Fruit fly (Drosophila melanogaster) whole organism, embryonic: Measurements from ENCODE around the gene CG33111.
A peak's percentile ranks its signal among the peaks of the same experiment; 100 is the strongest.

Source experiments
- Ada2b ChIP-seq: fragments of 200-800 bp; sonication (Bioruptor generic); IDR thresholded peaks from 2 replicates; pipeline ENCODE4 v1.3.6; 2022; ENCODE audit warnings: missing biosample characterization, missing genetic modification characterization
- Bgb ChIP-seq: fragments of 200-800 bp; sonication (Bioruptor generic); IDR thresholded peaks from 2 replicates; pipeline ENCODE4 v1.3.6; 2022; ENCODE audit warnings: missing biosample characterization, missing genetic modification characterization; ENCODE audit not compliant: partially characterized antibody
- CG10543 ChIP-seq: fragments of 200-800 bp; sonication (Bioruptor generic); optimal IDR thresholded peaks from 3 replicates; lab custom pipeline; 2017; ENCODE audit warnings: missing biosample characterization, mild to moderate bottlenecking, missing genetic modification characterization, moderate library complexity
- CG12219 ChIP-seq: fragments of 200-800 bp; sonication (Bioruptor generic); optimal IDR thresholded peaks from 3 replicates; lab custom pipeline; 2018; ENCODE audit warnings: missing biosample characterization, mild to moderate bottlenecking, missing genetic modification characterization
- CG12299 ChIP-seq: fragments of 200-800 bp; sonication (Bioruptor generic); optimal IDR thresholded peaks from 2 replicates; lab custom pipeline; 2018; ENCODE audit warnings: missing biosample characterization, mild to moderate bottlenecking, missing genetic modification characterization
- CG12391 ChIP-seq: fragments of 200-800 bp; sonication (Bioruptor generic); optimal IDR thresholded peaks from 3 replicates; lab custom pipeline; 2018; ENCODE audit warnings: missing biosample characterization, mild to moderate bottlenecking, missing genetic modification characterization, moderate library complexity
- CG14441 ChIP-seq: fragments of 200-800 bp; sonication (Bioruptor generic); IDR thresholded peaks from 2 replicates; pipeline ENCODE4 v1.3.6; 2022; ENCODE audit warnings: missing biosample characterization, missing genetic modification characterization
- CG14667 ChIP-seq: fragments of 200-800 bp; sonication (Bioruptor generic); IDR thresholded peaks from 2 replicates; pipeline ENCODE4 v1.3.6; 2022; ENCODE audit warnings: missing biosample characterization, missing genetic modification characterization
- CG14860 ChIP-seq: fragments of 200-800 bp; sonication (Bioruptor generic); IDR thresholded peaks from 3 replicates; pipeline ENCODE4 v1.3.6; 2022; ENCODE audit warnings: missing biosample characterization, missing genetic modification characterization; ENCODE audit not compliant: partially characterized antibody
- CG1602 ChIP-seq: fragments of 200-800 bp; sonication (Bioruptor generic); optimal IDR thresholded peaks from 3 replicates; lab custom pipeline; 2016; ENCODE audit warnings: missing biosample characterization, missing genetic modification characterization
- CG17568 ChIP-seq: fragments of 200-800 bp; sonication (Bioruptor generic); optimal IDR thresholded peaks from 2 replicates; lab custom pipeline; 2018; ENCODE audit warnings: missing biosample characterization, mild to moderate bottlenecking, missing genetic modification characterization, moderate library complexity
- CG18764 ChIP-seq: fragments of 200-800 bp; sonication (Bioruptor generic); optimal IDR thresholded peaks from 3 replicates; lab custom pipeline; 2016; ENCODE audit warnings: missing biosample characterization, missing genetic modification characterization
- CG3726 ChIP-seq: fragments of 200-800 bp; sonication (Bioruptor generic); IDR thresholded peaks from 3 replicates; pipeline ENCODE4, ENCODE4 v1.3.6; 2022; ENCODE audit warnings: missing biosample characterization, missing genetic modification characterization
- CG42726 ChIP-seq: fragments of 200-800 bp; sonication (Bioruptor generic); IDR thresholded peaks from 2 replicates; pipeline ENCODE4 v1.3.6; 2022; ENCODE audit warnings: missing biosample characterization, missing genetic modification characterization; ENCODE audit not compliant: partially characterized antibody
- CG4854 ChIP-seq: fragments of 200-800 bp; sonication (Bioruptor generic); optimal IDR thresholded peaks from 2 replicates; lab custom pipeline; 2016; ENCODE audit warnings: missing biosample characterization, missing genetic modification characterization, inconsistent platforms
- CG6854 ChIP-seq: fragments of 200-800 bp; sonication (Bioruptor generic); optimal IDR thresholded peaks from 3 replicates; lab custom pipeline; 2017; ENCODE audit warnings: missing biosample characterization, mild to moderate bottlenecking, missing genetic modification characterization
- CG7357 ChIP-seq: fragments of 200-800 bp; sonication (Bioruptor generic); IDR thresholded peaks from 3 replicates; pipeline ENCODE4 v1.3.6; 2022; ENCODE audit warnings: missing biosample characterization, missing genetic modification characterization
- CG8089 ChIP-seq: fragments of 200-800 bp; sonication (Bioruptor generic); optimal IDR thresholded peaks from 3 replicates; lab custom pipeline; 2016; ENCODE audit warnings: missing biosample characterization, missing genetic modification characterization
- CG8765 ChIP-seq: fragments of 200-800 bp; sonication (Bioruptor generic); IDR thresholded peaks from 2 replicates; pipeline ENCODE4 v1.3.6; 2022; ENCODE audit warnings: missing biosample characterization, missing genetic modification characterization
- CoRest ChIP-seq: fragments of 200-800 bp; sonication (Bioruptor generic); optimal IDR thresholded peaks from 3 replicates; lab custom pipeline; 2018; ENCODE audit warnings: missing biosample characterization, mild to moderate bottlenecking, missing genetic modification characterization, moderate library complexity
- Fer1 ChIP-seq: fragments of 200-800 bp; sonication (Bioruptor generic); optimal IDR thresholded peaks from 2 replicates; lab custom pipeline; 2017; ENCODE audit warnings: missing biosample characterization, mild to moderate bottlenecking, missing genetic modification characterization
- Gug ChIP-seq: fragments of 200-800 bp; sonication (Bioruptor generic); IDR thresholded peaks from 4 replicates; pipeline ENCODE4 v1.3.6; 2022; ENCODE audit warnings: missing biosample characterization, missing genetic modification characterization
- Hr78 ChIP-seq, 2 experiments: fragments of 200-800 bp in 1 of 2; fragments of >200 bp in 1 of 2; sonication (Bioruptor generic) in 1 of 2; optimal IDR thresholded peaks; 2 replicates each; lab custom pipeline; 2017 to 2019; ENCODE audit warnings: missing biosample characterization in 2 of 2, missing genetic modification characterization in 2 of 2, mild to moderate bottlenecking in 1 of 2, moderate library complexity in 1 of 2
- Meics ChIP-seq: fragments of 200-800 bp; sonication (Bioruptor generic); optimal IDR thresholded peaks from 2 replicates; lab custom pipeline; 2017; ENCODE audit warnings: missing biosample characterization, mild to moderate bottlenecking, missing genetic modification characterization
- NK7.1 ChIP-seq: fragments of 200-800 bp; sonication (Bioruptor generic); optimal IDR thresholded peaks from 3 replicates; lab custom pipeline; 2016; ENCODE audit warnings: missing biosample characterization, missing genetic modification characterization
- NfI ChIP-seq: fragments of 200-800 bp; sonication (Bioruptor generic); optimal IDR thresholded peaks from 3 replicates; lab custom pipeline; 2018; ENCODE audit warnings: missing biosample characterization, mild to moderate bottlenecking, missing genetic modification characterization, moderate library complexity
- Scr ChIP-seq: fragments of 200-800 bp; sonication (Bioruptor generic); IDR thresholded peaks from 2 replicates; pipeline ENCODE4 v1.3.6; 2022; ENCODE audit warnings: missing biosample characterization, missing genetic modification characterization; ENCODE audit not compliant: partially characterized antibody
- Side ChIP-seq: fragments of 200-800 bp; sonication (Bioruptor generic); optimal IDR thresholded peaks from 2 replicates; lab custom pipeline; 2016; ENCODE audit warnings: missing biosample characterization, missing genetic modification characterization
- Sox102F ChIP-seq: fragments of 200-800 bp; sonication (Bioruptor generic); optimal IDR thresholded peaks from 2 replicates; lab custom pipeline; 2018; ENCODE audit warnings: missing biosample characterization, mild to moderate bottlenecking, missing genetic modification characterization, moderate library complexity
- ara ChIP-seq: fragments of 200-800 bp; sonication (Bioruptor generic); IDR thresholded peaks from 2 replicates; pipeline ENCODE4 v1.3.6; 2022; ENCODE audit warnings: missing biosample characterization, missing genetic modification characterization
- btn ChIP-seq: fragments of 200-800 bp; sonication (Bioruptor generic); optimal IDR thresholded peaks from 2 replicates; lab custom pipeline; 2016; ENCODE audit warnings: missing biosample characterization, missing genetic modification characterization
- ci ChIP-seq: fragments of 200-800 bp; sonication (Bioruptor generic); IDR thresholded peaks from 3 replicates; pipeline ENCODE4 v1.3.6; 2022; ENCODE audit warnings: missing biosample characterization, missing genetic modification characterization
- emc ChIP-seq: fragments of 200-800 bp; sonication (Bioruptor generic); optimal IDR thresholded peaks from 2 replicates; lab custom pipeline; 2016; ENCODE audit warnings: missing biosample characterization, missing genetic modification characterization
- exex ChIP-seq: fragments of 200-800 bp; sonication (Bioruptor generic); optimal IDR thresholded peaks from 4 replicates; lab custom pipeline; 2018; ENCODE audit warnings: missing biosample characterization, mild to moderate bottlenecking, missing genetic modification characterization, moderate library complexity
- fru ChIP-seq: fragments of >200 bp; optimal IDR thresholded peaks from 2 replicates; lab custom pipeline; 2017
- ftz-f1 ChIP-seq: fragments of 200-800 bp; sonication (Bioruptor generic); optimal IDR thresholded peaks from 2 replicates; lab custom pipeline; 2016; ENCODE audit warnings: missing biosample characterization, missing genetic modification characterization
- gcm2 ChIP-seq: fragments of 200-800 bp; sonication (Bioruptor generic); optimal IDR thresholded peaks from 2 replicates; lab custom pipeline; 2016; ENCODE audit warnings: missing biosample characterization, missing genetic modification characterization
- gfzf ChIP-seq: fragments of 200-800 bp; sonication (Bioruptor generic); optimal IDR thresholded peaks from 2 replicates; lab custom pipeline; 2016; ENCODE audit warnings: missing biosample characterization, mild to moderate bottlenecking, missing genetic modification characterization, moderate library complexity
- ham ChIP-seq: fragments of 200-800 bp; sonication (Bioruptor generic); IDR thresholded peaks from 2 replicates; pipeline ENCODE4 v1.3.6; 2022; ENCODE audit warnings: missing biosample characterization, missing genetic modification characterization
- hbn ChIP-seq: fragments of 200-800 bp; sonication (Bioruptor generic); IDR thresholded peaks from 2 replicates; pipeline ENCODE4 v1.3.6; 2022; ENCODE audit warnings: missing biosample characterization, missing genetic modification characterization; ENCODE audit not compliant: partially characterized antibody
- kni ChIP-seq: fragments of 200-800 bp; sonication (Bioruptor generic); optimal IDR thresholded peaks from 3 replicates; lab custom pipeline; 2017; ENCODE audit warnings: mild to moderate bottlenecking, missing biosample characterization, missing genetic modification reagents, missing genetic modification characterization
- mam ChIP-seq: fragments of 200-800 bp; sonication (Bioruptor generic); optimal IDR thresholded peaks from 3 replicates; lab custom pipeline; 2016; ENCODE audit warnings: missing biosample characterization, missing genetic modification characterization
- nmo ChIP-seq: fragments of 200-800 bp; sonication (Bioruptor generic); optimal IDR thresholded peaks from 2 replicates; lab custom pipeline; 2018; ENCODE audit warnings: missing biosample characterization, mild to moderate bottlenecking, missing genetic modification characterization, moderate library complexity
- odd ChIP-seq: fragments of 200-800 bp; sonication (Bioruptor generic); optimal IDR thresholded peaks from 2 replicates; lab custom pipeline; 2017; ENCODE audit warnings: missing biosample characterization, mild to moderate bottlenecking, missing genetic modification characterization
- onecut ChIP-seq: fragments of 200-800 bp; sonication (Bioruptor generic); IDR thresholded peaks from 2 replicates; pipeline ENCODE4 v1.3.6; 2022; ENCODE audit warnings: missing biosample characterization, missing genetic modification characterization
- org-1 ChIP-seq: fragments of 200-800 bp; sonication (Bioruptor generic); optimal IDR thresholded peaks from 2 replicates; lab custom pipeline; 2017; ENCODE audit warnings: missing biosample characterization, missing genetic modification characterization
- shn ChIP-seq: fragments of 200-800 bp; sonication (Bioruptor generic); optimal IDR thresholded peaks from 3 replicates; lab custom pipeline; 2016; ENCODE audit warnings: missing biosample characterization, missing genetic modification characterization
- sob ChIP-seq: fragments of 200-800 bp; sonication (Bioruptor generic); IDR thresholded peaks from 2 replicates; pipeline ENCODE4 v1.3.6; 2022; ENCODE audit warnings: missing biosample characterization, missing genetic modification characterization
- tap ChIP-seq: fragments of 200-800 bp; optimal IDR thresholded peaks from 3 replicates; lab custom pipeline; 2019; ENCODE audit warnings: missing biosample characterization, mild to moderate bottlenecking, missing genetic modification characterization, moderate library complexity
- trh ChIP-seq: fragments of 200-800 bp; sonication (Bioruptor generic); optimal IDR thresholded peaks from 2 replicates; lab custom pipeline; 2016; ENCODE audit warnings: missing biosample characterization, missing genetic modification characterization
- zfh2 ChIP-seq: fragments of 200-800 bp; sonication (Bioruptor generic); optimal IDR thresholded peaks from 2 replicates; lab custom pipeline; 2016; ENCODE audit warnings: missing biosample characterization, missing genetic modification characterization

CG33111 gene

dm6 chr3R:23752728-23753127 is 66.3 kb downstream of the CG33111 start, which contains the start of the genes RanBP3 and Rpt5 (continued):
- no peak for TF ChIP-seq odd (GFP tag; lab: Kevin White, UChicago)
- no peak for TF ChIP-seq CG3726 (GFP tag; lab: Robert Waterston, UW)
- no peak for TF ChIP-seq ham (GFP tag; lab: Robert Waterston, UW)
- no peak for TF ChIP-seq CG12219 (GFP tag; lab: Kevin White, UChicago)
- TF ChIP-seq onecut (GFP tag; lab: Robert Waterston, UW) = peak; percentile 27; the same call in 1 of the 2 replicates
- no peak for TF ChIP-seq CG12299 (tag; lab: Kevin White, UChicago)
- TF ChIP-seq Hr78 (GFP tag; optimal IDR thresholded peaks at IDR 0.05; lab: Kevin White, UChicago) = no peak
- peak; percentile 36; the same call in 1 of the 4 replicates for TF ChIP-seq Gug (GFP tag; lab: Robert Waterston, UW)
- peak; percentile 75; the same call in 2 of the 3 replicates for TF ChIP-seq ci
- no peak for TF ChIP-seq CG7357 (GFP tag; lab: Robert Waterston, UW)
- peak; percentile 33 for TF ChIP-seq CG12391 (tag; lab: Kevin White, UChicago)
- no peak for TF ChIP-seq tap (tag; lab: Kevin White, UChicago)
- peak; percentile 80 for TF ChIP-seq hbn (GFP tag; lab: Robert Waterston, UW)
- TF ChIP-seq Ada2b (GFP tag; lab: Robert Waterston, UW) = no peak
- no peak for TF ChIP-seq CG1602 (GFP tag; lab: Kevin White, UChicago)
- no peak for TF ChIP-seq CG6854
- TF ChIP-seq gfzf (GFP tag; lab: Kevin White, UChicago) = peak; percentile 27
- TF ChIP-seq org-1 (GFP tag; lab: Kevin White, UChicago) = no peak
- TF ChIP-seq CG4854 (GFP tag; lab: Kevin White, UChicago) = peak; percentile 62
- TF ChIP-seq CG8089 (GFP tag; lab: Kevin White, UChicago) = no peak
- peak; percentile 73 for TF ChIP-seq mam (GFP tag; lab: Kevin White, UChicago)
- TF ChIP-seq Sox102F (GFP tag; lab: Kevin White, UChicago) = no peak
- no peak for TF ChIP-seq CG17568
- no peak for TF ChIP-seq CG10543 (GFP tag; lab: Kevin White, UChicago)
- peak; percentile 79; the same call in 1 of the 2 replicates for TF ChIP-seq CG42726 (GFP tag; lab: Robert Waterston, UW)
- TF ChIP-seq CoRest (tag; lab: Kevin White, UChicago) = no peak
- peak; percentile 44; the same call in 1 of the 2 replicates for TF ChIP-seq CG14441 (GFP tag; lab: Robert Waterston, UW)
- TF ChIP-seq fru (lab: Kevin White, UChicago) = no peak
- no peak for TF ChIP-seq CG14667
- peak; percentile 63 for TF ChIP-seq ftz-f1 (GFP tag; lab: Kevin White, UChicago)
- peak; percentile 36 for TF ChIP-seq shn
- peak; percentile 41 for TF ChIP-seq NK7.1
- no peak for TF ChIP-seq kni
- peak; percentile 72 for TF ChIP-seq zfh2 (GFP tag; lab: Kevin White, UChicago)
- peak; percentile 18 for TF ChIP-seq trh (GFP tag; lab: Kevin White, UChicago)
- TF ChIP-seq CG8765 (GFP tag; lab: Robert Waterston, UW) = no peak
- TF ChIP-seq Fer1 (GFP tag; lab: Kevin White, UChicago) = peak; percentile 65
- TF ChIP-seq CG14860 = peak; percentile 69
- TF ChIP-seq ara (GFP tag; lab: Robert Waterston, UW) = peak; percentile 49; the same call in 1 of the 2 replicates
- no peak for TF ChIP-seq Meics
- TF ChIP-seq nmo = peak; percentile 35
- peak; percentile 52 for TF ChIP-seq Side (GFP tag; lab: Kevin White, UChicago)
- TF ChIP-seq sob (GFP tag; lab: Robert Waterston, UW) = peak; percentile 90
- TF ChIP-seq Bgb (GFP tag; lab: Robert Waterston, UW) = peak; percentile 90
- no peak for TF ChIP-seq btn (GFP tag; lab: Kevin White, UChicago)
- peak; percentile 10 for TF ChIP-seq gcm2 (GFP tag; lab: Kevin White, UChicago)
- TF ChIP-seq emc (GFP tag; lab: Kevin White, UChicago) = no peak
- peak; percentile 81 for TF ChIP-seq Scr (GFP tag; lab: Robert Waterston, UW)
- no peak for TF ChIP-seq exex (tag; lab: Kevin White, UChicago)
- TF ChIP-seq NfI = peak; percentile 62
- no peak for TF ChIP-seq CG18764
